Fruit fly (Drosophila melanogaster) whole organism, embryonic: Measurements from ENCODE around the gene CG3841.

Experiments used
- Atf3 ChIP-seq: fragments of 200-800 bp; sonication (Bioruptor generic); optimal IDR thresholded peaks from 3 replicates; lab custom pipeline; 2016; ENCODE audit warnings: missing biosample characterization, missing genetic modification characterization
- BtbVII ChIP-seq: fragments of 200-800 bp; sonication (Bioruptor generic); optimal IDR thresholded peaks from 3 replicates; lab custom pipeline; 2017; ENCODE audit warnings: missing biosample characterization, mild to moderate bottlenecking, missing genetic modification characterization
- CG10209 ChIP-seq: fragments of 200-800 bp; sonication (Bioruptor generic); optimal IDR thresholded peaks from 3 replicates; lab custom pipeline; 2017; ENCODE audit warnings: missing biosample characterization, mild to moderate bottlenecking, missing genetic modification characterization, missing genetic modification reagents
- CG12769 ChIP-seq: fragments of 200-800 bp; sonication (Bioruptor generic); optimal IDR thresholded peaks from 2 replicates; lab custom pipeline; 2019; ENCODE audit warnings: missing biosample characterization, mild to moderate bottlenecking, missing genetic modification characterization, moderate library complexity
- CG14860 ChIP-seq: fragments of 200-800 bp; sonication (Bioruptor generic); IDR thresholded peaks from 3 replicates; pipeline ENCODE4 v1.3.6; 2022; ENCODE audit warnings: missing biosample characterization, missing genetic modification characterization; ENCODE audit not compliant: partially characterized antibody
- CG14965 ChIP-seq: fragments of 200-800 bp; sonication (Bioruptor generic); optimal IDR thresholded peaks from 2 replicates; lab custom pipeline; 2016; ENCODE audit warnings: missing biosample characterization, missing genetic modification characterization, borderline replicate concordance
- CG15479 ChIP-seq: fragments of 200-800 bp; sonication (Bioruptor generic); optimal IDR thresholded peaks from 3 replicates; lab custom pipeline; 2019; ENCODE audit warnings: missing biosample characterization, mild to moderate bottlenecking, missing genetic modification characterization, moderate library complexity
- CG16813 ChIP-seq: fragments of 200-800 bp; sonication (Bioruptor generic); IDR thresholded peaks from 3 replicates; pipeline ENCODE4 v1.3.6; 2022; ENCODE audit warnings: missing biosample characterization, missing genetic modification characterization; ENCODE audit not compliant: partially characterized antibody
- CG17186 ChIP-seq: fragments of 200-800 bp; sonication (Bioruptor generic); optimal IDR thresholded peaks from 3 replicates; lab custom pipeline; 2017; ENCODE audit warnings: missing biosample characterization, missing genetic modification reagents, missing genetic modification characterization
- CG17359 ChIP-seq: fragments of 200-800 bp; sonication (Bioruptor generic); optimal IDR thresholded peaks from 3 replicates; lab custom pipeline; 2018; ENCODE audit warnings: missing biosample characterization, mild to moderate bottlenecking, missing genetic modification characterization, moderate library complexity
- CG2129 ChIP-seq: fragments of 200-800 bp; sonication (Bioruptor generic); IDR thresholded peaks from 2 replicates; pipeline ENCODE4 v1.3.6; 2022; ENCODE audit warnings: missing biosample characterization, missing genetic modification characterization; ENCODE audit not compliant: partially characterized antibody
- CG3163 ChIP-seq: fragments of 200-800 bp; sonication (Bioruptor generic); optimal IDR thresholded peaks from 3 replicates; lab custom pipeline; 2016; ENCODE audit warnings: missing biosample characterization, missing genetic modification characterization
- CG32767 ChIP-seq: fragments of 200-800 bp; sonication (Bioruptor generic); IDR thresholded peaks from 2 replicates; pipeline ENCODE4 v1.3.6; 2022; ENCODE audit warnings: missing biosample characterization, missing genetic modification characterization
- CG3407 ChIP-seq: fragments of 200-800 bp; sonication (Bioruptor generic); optimal IDR thresholded peaks from 2 replicates; lab custom pipeline; 2018; ENCODE audit warnings: missing biosample characterization, mild to moderate bottlenecking, missing genetic modification characterization
- CG34422 ChIP-seq: fragments of 200-800 bp; sonication (Bioruptor generic); IDR thresholded peaks from 3 replicates; pipeline ENCODE4 v1.3.6; 2022; ENCODE audit warnings: missing biosample characterization, missing genetic modification characterization
- CG4617 ChIP-seq: fragments of 200-800 bp; sonication (Bioruptor generic); optimal IDR thresholded peaks from 3 replicates; lab custom pipeline; 2016; ENCODE audit warnings: missing biosample characterization, missing genetic modification characterization, borderline replicate concordance
- CG4730 ChIP-seq: fragments of 200-800 bp; sonication (Bioruptor generic); IDR thresholded peaks from 2 replicates; pipeline ENCODE4 v1.3.6; 2022; ENCODE audit warnings: missing biosample characterization, missing genetic modification characterization
- CG6272 ChIP-seq: fragments of 200-800 bp; sonication (Bioruptor generic); IDR thresholded peaks from 2 replicates; pipeline ENCODE4 v1.3.6; 2022; ENCODE audit warnings: missing biosample characterization, missing genetic modification characterization
- CG6654 ChIP-seq: fragments of 200-800 bp; sonication (Bioruptor generic); optimal IDR thresholded peaks from 2 replicates; lab custom pipeline; 2017; ENCODE audit warnings: missing biosample characterization, mild to moderate bottlenecking, missing genetic modification characterization
- CG7928 ChIP-seq: fragments of 200-800 bp; sonication (Bioruptor generic); optimal IDR thresholded peaks from 2 replicates; lab custom pipeline; 2017; ENCODE audit warnings: missing biosample characterization, mild to moderate bottlenecking, missing genetic modification characterization
- CG9215 ChIP-seq: fragments of 200-800 bp; sonication (Bioruptor generic); IDR thresholded peaks from 2 replicates; pipeline ENCODE4 v1.3.6; 2022; ENCODE audit warnings: missing biosample characterization, missing genetic modification characterization
- CG9817 ChIP-seq: fragments of 200-800 bp; sonication (Bioruptor generic); optimal IDR thresholded peaks from 2 replicates; lab custom pipeline; 2018; ENCODE audit warnings: missing biosample characterization, mild to moderate bottlenecking, missing genetic modification characterization, moderate library complexity
- CTCF ChIP-seq: fragments of 200-800 bp; sonication (Bioruptor generic); optimal IDR thresholded peaks from 2 replicates; lab custom pipeline; 2017; ENCODE audit warnings: missing biosample characterization, mild to moderate bottlenecking, missing genetic modification characterization, moderate library complexity
- CoRest ChIP-seq: fragments of 200-800 bp; sonication (Bioruptor generic); optimal IDR thresholded peaks from 3 replicates; lab custom pipeline; 2018; ENCODE audit warnings: missing biosample characterization, mild to moderate bottlenecking, missing genetic modification characterization, moderate library complexity
- D19A ChIP-seq: fragments of 200-800 bp; optimal IDR thresholded peaks from 3 replicates; lab custom pipeline; 2019; ENCODE audit warnings: missing biosample characterization, mild to moderate bottlenecking, missing genetic modification characterization, moderate library complexity
- Fer2 ChIP-seq: fragments of 200-800 bp; sonication (Bioruptor generic); optimal IDR thresholded peaks from 2 replicates; lab custom pipeline; 2018; ENCODE audit warnings: missing biosample characterization, mild to moderate bottlenecking, missing genetic modification characterization, moderate library complexity
- GATAe ChIP-seq: fragments of 200-800 bp; sonication (Bioruptor generic); conservative IDR thresholded peaks from 2 replicates; pipeline ENCODE4 v1.3.6; 2022; ENCODE audit warnings: missing biosample characterization, missing genetic modification characterization
- Hey ChIP-seq: fragments of 200-800 bp; sonication (Bioruptor generic); optimal IDR thresholded peaks from 3 replicates; lab custom pipeline; 2018; ENCODE audit warnings: missing biosample characterization, mild to moderate bottlenecking, missing genetic modification characterization
- Med ChIP-seq: fragments of 200-800 bp; sonication (Bioruptor generic); peaks from one replicate; lab custom pipeline; 2016; ENCODE audit warnings: missing biosample characterization, missing genetic modification characterization, mild to moderate bottlenecking, inconsistent platforms, moderate library complexity
- Optix ChIP-seq: fragments of 200-800 bp; sonication (Bioruptor generic); IDR thresholded peaks from 3 replicates; pipeline ENCODE4 v1.3.6; 2022; ENCODE audit warnings: missing biosample characterization, missing genetic modification characterization
- Rfx ChIP-seq: fragments of 200-800 bp; sonication (Bioruptor generic); IDR thresholded peaks from 2 replicates; pipeline ENCODE4 v1.3.6; 2022; ENCODE audit warnings: missing biosample characterization, missing genetic modification characterization
- Spps ChIP-seq: fragments of 200-800 bp; sonication (Bioruptor generic); optimal IDR thresholded peaks from 2 replicates; lab custom pipeline; 2018; ENCODE audit warnings: missing biosample characterization, mild to moderate bottlenecking, missing genetic modification characterization
- Ssrp ChIP-seq: fragments of 200-800 bp; sonication (Bioruptor generic); optimal IDR thresholded peaks from 2 replicates; lab custom pipeline; 2018; ENCODE audit warnings: missing biosample characterization, mild to moderate bottlenecking, missing genetic modification characterization, moderate library complexity
- Trl ChIP-seq, 3 experiments: fragments of >200 bp in 2 of 3; fragments of 200-800 bp in 1 of 3; sonication (Bioruptor generic) in 1 of 3; optimal IDR thresholded peaks; 2 replicates in 1 of 3; 3 replicates in 2 of 3; lab custom pipeline; 2016 to 2017; ENCODE audit warnings: missing biosample characterization in 1 of 3, missing genetic modification characterization in 1 of 3
- croc ChIP-seq: fragments of 200-800 bp; sonication (Bioruptor generic); conservative IDR thresholded peaks from 3 replicates; pipeline ENCODE4 v1.3.6; 2022; ENCODE audit warnings: missing biosample characterization, missing genetic modification characterization
- dmrt11E ChIP-seq: fragments of 200-800 bp; sonication (Bioruptor generic); optimal IDR thresholded peaks from 3 replicates; lab custom pipeline; 2018; ENCODE audit warnings: missing biosample characterization, mild to moderate bottlenecking, missing genetic modification characterization, moderate library complexity
- exex ChIP-seq: fragments of 200-800 bp; sonication (Bioruptor generic); optimal IDR thresholded peaks from 4 replicates; lab custom pipeline; 2018; ENCODE audit warnings: missing biosample characterization, mild to moderate bottlenecking, missing genetic modification characterization, moderate library complexity
- kah ChIP-seq: fragments of 200-800 bp; sonication (Bioruptor generic); optimal IDR thresholded peaks from 2 replicates; lab custom pipeline; 2018; ENCODE audit warnings: missing biosample characterization, mild to moderate bottlenecking, missing genetic modification characterization
- lab ChIP-seq: fragments of 200-800 bp; sonication (Bioruptor generic); optimal IDR thresholded peaks from 3 replicates; lab custom pipeline; 2017; ENCODE audit warnings: missing biosample characterization, missing genetic modification characterization, mild to moderate bottlenecking, moderate library complexity, missing genetic modification reagents
- maf-S ChIP-seq: fragments of 200-800 bp; sonication (Bioruptor generic); optimal IDR thresholded peaks from 2 replicates; lab custom pipeline; 2016; ENCODE audit warnings: missing biosample characterization, missing genetic modification characterization
- mirr ChIP-seq: fragments of 200-800 bp; sonication (Bioruptor generic); optimal IDR thresholded peaks from 3 replicates; lab custom pipeline; 2018; ENCODE audit warnings: missing biosample characterization, mild to moderate bottlenecking, missing genetic modification characterization
- org-1 ChIP-seq: fragments of 200-800 bp; sonication (Bioruptor generic); optimal IDR thresholded peaks from 2 replicates; lab custom pipeline; 2017; ENCODE audit warnings: missing biosample characterization, missing genetic modification characterization
- row ChIP-seq: fragments of 200-800 bp; sonication (Bioruptor generic); IDR thresholded peaks from 3 replicates; pipeline ENCODE4 v1.3.6; 2022; ENCODE audit warnings: missing biosample characterization, missing genetic modification characterization
- sd ChIP-seq: fragments of 200-800 bp; sonication (Bioruptor generic); optimal IDR thresholded peaks from 3 replicates; lab custom pipeline; 2018; ENCODE audit warnings: missing biosample characterization, mild to moderate bottlenecking, missing genetic modification characterization, moderate library complexity
- sens-2 ChIP-seq: fragments of 200-800 bp; sonication (Bioruptor generic); IDR thresholded peaks from 2 replicates; pipeline ENCODE4 v1.3.6; 2022; ENCODE audit warnings: missing biosample characterization, missing genetic modification characterization
- slou ChIP-seq: fragments of 200-800 bp; sonication (Bioruptor generic); optimal IDR thresholded peaks from 3 replicates; lab custom pipeline; 2016; ENCODE audit warnings: missing biosample characterization, missing genetic modification characterization
- sob ChIP-seq: fragments of 200-800 bp; sonication (Bioruptor generic); IDR thresholded peaks from 2 replicates; pipeline ENCODE4 v1.3.6; 2022; ENCODE audit warnings: missing biosample characterization, missing genetic modification characterization
- tup ChIP-seq: fragments of 200-800 bp; sonication (Bioruptor generic); optimal IDR thresholded peaks from 2 replicates; lab custom pipeline; 2016; ENCODE audit warnings: missing biosample characterization, mild to moderate bottlenecking, missing genetic modification characterization, moderate library complexity
- twi ChIP-seq: fragments of 200-800 bp; optimal IDR thresholded peaks from 2 replicates; lab custom pipeline; 2019; ENCODE audit warnings: missing biosample characterization, mild to moderate bottlenecking, missing genetic modification characterization, moderate library complexity
- unc-4 ChIP-seq: fragments of 200-800 bp; sonication (Bioruptor generic); IDR thresholded peaks from 2 replicates; pipeline ENCODE4 v1.3.6; 2022; ENCODE audit warnings: missing biosample characterization, missing genetic modification characterization; ENCODE audit not compliant: partially characterized antibody
- zf30C ChIP-seq: fragments of 200-800 bp; sonication (Bioruptor generic); optimal IDR thresholded peaks from 3 replicates; lab custom pipeline; 2018; ENCODE audit warnings: missing biosample characterization, mild to moderate bottlenecking, missing genetic modification characterization

Gene CG3841

DNA sequence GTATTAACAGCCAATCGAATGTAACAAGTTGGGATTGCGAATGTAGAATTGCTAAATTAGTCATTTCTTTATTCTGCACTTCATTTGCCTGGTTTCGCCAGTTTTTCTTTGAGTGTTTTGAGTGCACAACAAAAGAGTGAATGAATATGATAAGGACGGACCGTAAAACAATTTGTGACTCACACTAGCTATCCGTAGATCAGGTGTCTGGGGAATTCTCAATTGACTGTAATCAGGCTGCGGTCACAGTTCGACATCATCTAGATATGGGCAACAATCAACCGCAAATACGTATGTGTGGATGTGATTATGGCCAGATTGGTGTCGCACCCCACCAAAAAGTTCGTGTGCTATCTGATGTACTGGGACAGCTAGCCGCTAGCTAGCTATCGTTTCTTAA is 30.6 kb downstream of the CG3841 start (continued):
- TF ChIP-seq Rfx (peak; percentile 29; the same call in 1 of the 2 replicates), kah (GFP tag; lab: Kevin White, UChicago) (no peak), D19A (tag; lab: Kevin White, UChicago) (no peak), sob (GFP tag; lab: Robert Waterston, UW) (no peak), CG17359 (tag; lab: Kevin White, UChicago) (no peak), CG14860 (GFP tag; lab: Robert Waterston, UW) (no peak), CG32767 (GFP tag; lab: Robert Waterston, UW) (no peak), CG17186 (GFP tag; lab: Kevin White, UChicago) (no peak), CG9817 (no peak), sens-2 (GFP tag; lab: Robert Waterston, UW) (no peak), Optix (GFP tag; lab: Robert Waterston, UW) (no peak), CG3407 (GFP tag; lab: Kevin White, UChicago) (no peak), CG7928 (GFP tag; lab: Kevin White, UChicago) (no peak), exex (peak; percentile 95), CG16813 (GFP tag; lab: Robert Waterston, UW) (no peak), sd (tag; lab: Kevin White, UChicago) (peak; percentile 87), Hey (tag; lab: Kevin White, UChicago) (peak; percentile 22), CG4617 (GFP tag; lab: Kevin White, UChicago) (no peak), BtbVII (GFP tag; lab: Kevin White, UChicago) (no peak), dmrt11E (no peak), CG12769 (tag; lab: Kevin White, UChicago) (peak; percentile 59), CG10209 (GFP tag; lab: Kevin White, UChicago) (no peak), tup (no peak), CG6654 (GFP tag; lab: Kevin White, UChicago) (no peak), lab (peak; percentile 6), Ssrp (tag; lab: Kevin White, UChicago) (no peak), CG14965 (GFP tag; lab: Kevin White, UChicago) (no peak), CG34422 (GFP tag; lab: Robert Waterston, UW) (no peak), row (GFP tag; lab: Robert Waterston, UW) (no peak), croc (GFP tag; lab: Robert Waterston, UW) (no peak), Med (GFP tag; lab: Kevin White, UChicago) (peak; percentile 62), Atf3 (GFP tag; lab: Kevin White, UChicago) (no peak), maf-S (GFP tag; lab: Kevin White, UChicago) (no peak), CG2129 (GFP tag; lab: Robert Waterston, UW) (no peak), CG6272 (GFP tag; lab: Robert Waterston, UW) (no peak), Spps (no peak), CG15479 (GFP tag; lab: Kevin White, UChicago) (no peak), slou (no peak), Fer2 (tag; lab: Kevin White, UChicago) (no peak), twi (no peak), CTCF (GFP tag; lab: Kevin White, UChicago) (no peak), CG3163 (GFP tag; lab: Kevin White, UChicago) (no peak), zf30C (no peak), CG4730 (no peak), mirr (GFP tag; lab: Kevin White, UChicago) (peak; percentile 91), CG9215 (GFP tag; lab: Robert Waterston, UW) (no peak), Trl (optimal IDR thresholded peaks at IDR 0.05; lab: Kevin White, UChicago) (no peak), Trl (GFP tag; optimal IDR thresholded peaks at IDR 0.05; lab: Kevin White, UChicago) (no peak), CoRest (tag; lab: Kevin White, UChicago) (no peak), GATAe (GFP tag; lab: Robert Waterston, UW) (peak; percentile 73), org-1 (no peak), unc-4 (GFP tag; lab: Robert Waterston, UW) (no peak)
